Worm (Caenorhabditis elegans): ENCODE measurements around the gene F53H4.6.
A peak's percentile ranks its signal among the peaks of the same experiment; 100 is the strongest.

The F53H4.6 gene

DNA sequence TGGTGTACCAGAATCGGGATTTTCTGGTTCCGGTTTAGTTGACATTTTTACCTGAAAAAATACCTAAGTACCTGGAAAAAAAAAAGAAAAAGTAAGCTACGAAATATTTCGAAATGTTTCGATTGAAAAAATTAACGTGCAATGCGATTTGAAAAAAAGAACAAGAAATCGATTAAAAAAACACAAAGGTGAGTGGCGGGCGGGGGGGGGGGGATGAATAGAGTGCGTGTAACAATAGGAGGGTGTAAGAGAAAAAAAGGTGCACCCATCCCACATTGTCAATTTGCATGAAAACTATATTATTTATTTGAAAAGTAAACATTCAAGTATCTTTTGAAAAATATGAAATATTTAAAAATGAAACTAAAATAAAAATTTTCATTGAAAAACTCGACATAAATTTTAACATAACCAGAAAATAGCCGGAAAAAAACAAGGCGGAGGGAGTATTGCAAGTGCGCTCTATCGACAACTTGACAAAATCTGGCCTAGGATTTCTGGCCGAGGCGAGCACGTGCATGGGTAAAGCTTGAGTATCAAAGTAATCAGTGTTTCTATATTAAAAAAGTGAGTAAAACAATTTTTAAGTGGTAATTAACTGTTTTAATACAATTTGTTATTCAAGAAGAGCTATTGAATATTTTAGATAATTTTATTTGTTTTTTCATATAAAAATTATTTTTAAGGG is 5.6 kb upstream of the F53H4.6 start, which contains the start of the genes csb-1 and F53H4.4 (continued):
- no peak for TF ChIP-seq gei-8 (GFP tag; optimal IDR thresholded peaks at IDR 0.05)
- no peak for TF ChIP-seq F26F4.8 (GFP tag; conservative IDR thresholded peaks at IDR 0.05)
- TF ChIP-seq ceh-62 (tag; optimal IDR thresholded peaks at IDR 0.05), result no peak
- TF ChIP-seq snpc-1.2 (GFP tag; IDR thresholded peaks at IDR 0.05), result no peak
- TF ChIP-seq ama-1 (optimal IDR thresholded peaks at IDR 0.05), result no peak
- peak; percentile 59 for TF ChIP-seq nhr-6 (tag; optimal IDR thresholded peaks at IDR 0.05)
- peak; percentile 71 for TF ChIP-seq dpl-1 (GFP tag; optimal IDR thresholded peaks at IDR 0.05)
- TF ChIP-seq madf-5 (GFP tag; IDR thresholded peaks at IDR 0.05), result no peak
- no peak for TF ChIP-seq set-16 (GFP tag; IDR thresholded peaks at IDR 0.05)
- no peak for TF ChIP-seq Y75B8A.6 (GFP tag; IDR thresholded peaks at IDR 0.05)
- no peak for TF ChIP-seq ceh-82 (tag; optimal IDR thresholded peaks at IDR 0.05)
- TF ChIP-seq nhr-48 (tag; optimal IDR thresholded peaks at IDR 0.05), result peak; percentile 10
- TF ChIP-seq aly-2 (tag; optimal IDR thresholded peaks at IDR 0.05), result no peak
- TF ChIP-seq nhr-102 (tag; optimal IDR thresholded peaks at IDR 0.05), result peak; percentile 37
- no peak for TF ChIP-seq lim-7 (GFP tag; IDR thresholded peaks at IDR 0.05)
- TF ChIP-seq unc-62 (GFP tag; optimal IDR thresholded peaks at IDR 0.05 in 1 of 2), result no peak
- no peak for TF ChIP-seq unc-62 (tag; optimal IDR thresholded peaks at IDR 0.05)

DNA sequence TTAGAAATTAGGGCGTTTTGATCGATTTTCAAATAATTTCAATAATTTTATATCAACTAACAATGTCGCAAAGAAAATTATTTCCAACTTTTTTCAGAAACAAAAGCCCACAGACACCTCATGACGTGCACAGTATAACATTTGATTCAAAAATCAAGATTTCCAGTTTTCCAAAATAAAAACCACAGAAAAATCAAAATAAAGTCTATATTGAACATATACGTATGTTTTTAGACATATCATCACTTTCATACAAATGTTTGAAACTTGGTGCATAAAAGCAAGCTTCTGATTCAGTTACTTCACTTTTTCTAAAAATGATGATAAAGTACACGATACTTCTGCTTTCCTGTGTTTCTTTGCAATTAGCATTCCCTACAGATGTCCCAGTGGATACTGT is 3.6 kb downstream of the F53H4.6 start, which contains the start of gene F53H4.2:
F53H4.2 (plus strand) TSS at position 301 of the 400 bp plus-strand sequence.
- no peak for TF ChIP-seq ztf-11 (tag; optimal IDR thresholded peaks at IDR 0.05)
- peak in 1 of 2 experiments; percentile 55 for TF ChIP-seq unc-62 (GFP tag; optimal IDR thresholded peaks at IDR 0.05 in 1 of 2)
- no peak for TF ChIP-seq unc-62 (tag; optimal IDR thresholded peaks at IDR 0.05)

DNA sequence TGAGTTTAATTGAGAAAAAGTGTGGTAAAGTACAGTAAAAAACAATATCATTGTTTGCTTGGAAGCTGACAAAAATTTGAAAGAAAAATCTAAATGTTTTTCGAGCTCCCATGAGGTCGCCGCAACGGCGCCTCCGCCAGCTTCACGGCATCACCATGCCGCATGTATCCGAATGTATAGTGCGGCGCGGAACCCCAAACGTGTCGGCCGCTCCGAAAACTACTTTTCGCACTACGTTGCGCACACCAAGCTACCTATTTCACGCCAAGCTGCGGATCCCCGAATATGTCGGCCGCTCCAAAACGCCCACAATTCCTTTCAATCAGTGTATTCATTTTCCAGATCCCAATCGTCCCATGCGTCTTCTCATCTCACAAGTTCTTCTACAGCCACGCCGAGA is 9.4 kb downstream of the F53H4.6 start:
- TF ChIP-seq egl-43 (GFP tag; IDR thresholded peaks at IDR 0.05), result no peak
- peak; percentile 51 for TF ChIP-seq set-16 (GFP tag; IDR thresholded peaks at IDR 0.05)

DNA sequence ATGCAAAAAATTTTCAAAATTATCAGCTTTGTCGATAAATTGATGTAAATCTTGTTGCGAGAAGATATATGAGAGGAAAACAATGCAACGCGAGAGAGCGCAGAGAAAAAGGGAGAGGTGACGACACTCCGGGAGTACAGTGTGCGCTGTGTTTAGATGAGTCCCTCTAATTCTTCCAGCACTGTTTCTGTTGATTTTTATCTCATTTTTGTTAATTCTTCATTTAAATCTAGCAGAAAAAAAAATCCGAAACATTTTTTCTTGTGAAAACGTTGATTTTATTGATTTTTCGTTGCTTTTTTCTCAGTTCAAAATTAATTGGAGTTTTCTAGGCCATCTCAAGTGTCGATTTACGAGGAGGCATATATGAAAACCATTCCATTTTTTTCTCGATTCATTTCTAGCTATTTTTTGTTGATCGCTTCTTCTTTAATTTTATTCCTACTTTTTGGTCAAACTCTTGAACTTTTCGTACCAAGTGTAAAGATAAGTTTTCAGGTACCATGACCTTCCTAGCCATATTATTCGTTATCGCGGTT is 10.9 kb downstream of the F53H4.6 start, which contains the start of gene acl-1:
acl-1 (plus strand) TSS at position 489 of the 539 bp plus-strand sequence.
- peak; percentile 75 for TF ChIP-seq hmg-1.1 (GFP tag; IDR thresholded peaks at IDR 0.05)
- no peak for TF ChIP-seq attf-4 (tag; optimal IDR thresholded peaks at IDR 0.05)
- no peak for TF ChIP-seq daf-19 (GFP tag; conservative IDR thresholded peaks at IDR 0.05)
- TF ChIP-seq T20F7.1 (GFP tag; optimal IDR thresholded peaks at IDR 0.05), result peak; percentile 99
- TF ChIP-seq ces-1 (GFP tag; optimal IDR thresholded peaks at IDR 0.05), result no peak
- no peak for TF ChIP-seq arid-1 (GFP tag; conservative IDR thresholded peaks at IDR 0.05)
- no peak for TF ChIP-seq Y105C5A.15 (GFP tag; IDR thresholded peaks at IDR 0.05)
- TF ChIP-seq mxl-3 (GFP tag; optimal IDR thresholded peaks at IDR 0.05), result peak; percentile 26
- no peak for TF ChIP-seq pha-4 (GFP tag; IDR thresholded peaks at IDR 0.05)
- TF ChIP-seq pha-4 (tag; optimal IDR thresholded peaks at IDR 0.05), result no peak
- TF ChIP-seq lsy-2 (tag; optimal IDR thresholded peaks at IDR 0.05), result peak; percentile 45 to 85
- TF ChIP-seq madf-9 (GFP tag; conservative IDR thresholded peaks at IDR 0.05), result 0 out of 2 replicates have a peak, but pooled peaks have one; percentile 33
- TF ChIP-seq dve-1 (tag; optimal IDR thresholded peaks at IDR 0.05; ENCODE audit: insufficient read depth), result peak; percentile 25
- TF ChIP-seq F49E8.2 (tag; optimal IDR thresholded peaks at IDR 0.05; ENCODE audit: borderline replicate concordance), result no peak
- TF ChIP-seq nhr-102 (tag; optimal IDR thresholded peaks at IDR 0.05), result peak; percentile 57
- TF ChIP-seq nhr-42 (GFP tag; IDR thresholded peaks at IDR 0.05), result no peak
- no peak for TF ChIP-seq set-16 (GFP tag; IDR thresholded peaks at IDR 0.05)
- TF ChIP-seq ztf-11 (tag; optimal IDR thresholded peaks at IDR 0.05), result no peak
- TF ChIP-seq aha-1 (tag), result peak; percentile 92
- no peak for TF ChIP-seq lin-1 (GFP tag; IDR thresholded peaks at IDR 0.05)
- peak; percentile 11 for TF ChIP-seq nhr-77 (tag; optimal IDR thresholded peaks at IDR 0.05)
- no peak for TF ChIP-seq ZK337.2 (GFP tag; IDR thresholded peaks at IDR 0.05)
- TF ChIP-seq cey-2 (tag; optimal IDR thresholded peaks at IDR 0.05; ENCODE audit: borderline replicate concordance, insufficient read depth), result no peak
- TF ChIP-seq hif-1 (tag; optimal IDR thresholded peaks at IDR 0.05), result peak in 1 of 2 experiments; percentile 85
- no peak for TF ChIP-seq lin-39 (tag; optimal IDR thresholded peaks at IDR 0.05)
- no peak for TF ChIP-seq zip-2 (tag; optimal IDR thresholded peaks at IDR 0.05)
- no peak for TF ChIP-seq nhr-6 (tag; optimal IDR thresholded peaks at IDR 0.05)
- TF ChIP-seq snpc-1.2 (GFP tag; IDR thresholded peaks at IDR 0.05), result no peak
- peak; percentile 52 for TF ChIP-seq nhr-48 (tag; optimal IDR thresholded peaks at IDR 0.05)
- TF ChIP-seq D1046.2 (GFP tag; IDR thresholded peaks at IDR 0.05), result 0 out of 2 replicates have a peak, but pooled peaks have one; percentile 38
- TF ChIP-seq mxl-2 (GFP tag; conservative IDR thresholded peaks at IDR 0.05), result no peak
